Worm (Caenorhabditis elegans) whole organism, L3 larva: ENCODE measurements around the gene C29E4.14.

ENCODE experiments used
- R02D3.7 ChIP-seq: fragments of 150-350 bp; optimal IDR thresholded peaks from 2 replicates; lab custom pipeline; 2014; ENCODE audit warnings: missing biosample characterization, missing genetic modification characterization
- ceh-82 ChIP-seq: fragments of 150-350 bp; optimal IDR thresholded peaks from 2 replicates; lab custom pipeline; 2014; ENCODE audit warnings: missing biosample characterization, missing genetic modification characterization
- fkh-10 ChIP-seq: sonication (generic microtip); optimal IDR thresholded peaks from 2 replicates; lab custom pipeline; 2017; ENCODE audit warnings: missing biosample characterization, missing genetic modification reagents, missing genetic modification characterization
- lin-39 ChIP-seq: fragments of 150-350 bp; optimal IDR thresholded peaks from 2 replicates; lab custom pipeline; 2018; ENCODE audit warnings: missing biosample characterization, missing genetic modification reagents, missing genetic modification characterization
- mdl-1 ChIP-seq: fragments of 150-350 bp; optimal IDR thresholded peaks from 2 replicates; lab custom pipeline; 2014; ENCODE audit warnings: missing biosample characterization, missing genetic modification characterization
- nhr-11 ChIP-seq: fragments of 150-350 bp; optimal IDR thresholded peaks from 2 replicates; lab custom pipeline; 2014; ENCODE audit warnings: missing biosample characterization, missing genetic modification characterization
- nhr-12 ChIP-seq: fragments of 150-350 bp; optimal IDR thresholded peaks from 2 replicates; lab custom pipeline; 2014; ENCODE audit warnings: missing biosample characterization, missing genetic modification characterization
- nhr-23 ChIP-seq: fragments of 150-350 bp; optimal IDR thresholded peaks from 2 replicates; lab custom pipeline; 2014; ENCODE audit warnings: missing biosample characterization, missing genetic modification reagents, missing genetic modification characterization
- nhr-25 ChIP-seq: sonication (generic microtip); optimal IDR thresholded peaks from 2 replicates; lab custom pipeline; 2017; ENCODE audit warnings: missing biosample characterization, missing genetic modification characterization
- nhr-77 ChIP-seq: fragments of 150-350 bp; optimal IDR thresholded peaks from 2 replicates; lab custom pipeline; 2014; ENCODE audit warnings: missing biosample characterization, missing genetic modification characterization
- pha-4 ChIP-seq: fragments of 150-350 bp; optimal IDR thresholded peaks from 2 replicates; lab custom pipeline; 2014; ENCODE audit warnings: missing biosample characterization, missing genetic modification reagents, missing genetic modification characterization

ce11 chrIII:7878852-7879329 is 41.0 kb upstream of the C29E4.14 start, which contains the start of gene sup-18:
- TF ChIP-seq nhr-12 (tag; lab: Kevin White, UChicago) (no peak), nhr-25 (tag; lab: Kevin White, UChicago) (no peak), fkh-10 (GFP tag; lab: Kevin White, UChicago) (no peak), lin-39 (tag; lab: Kevin White, UChicago) (no peak), nhr-23 (tag; lab: Kevin White, UChicago) (no peak), mdl-1 (no peak), ceh-82 (tag; lab: Kevin White, UChicago) (no peak), pha-4 (no peak), nhr-11 (tag; lab: Kevin White, UChicago) (no peak), R02D3.7 (no peak), nhr-77 (tag; lab: Kevin White, UChicago) (no peak)
